Worm (Caenorhabditis elegans): Measurements from ENCODE around the gene T07G12.2.

DNA sequence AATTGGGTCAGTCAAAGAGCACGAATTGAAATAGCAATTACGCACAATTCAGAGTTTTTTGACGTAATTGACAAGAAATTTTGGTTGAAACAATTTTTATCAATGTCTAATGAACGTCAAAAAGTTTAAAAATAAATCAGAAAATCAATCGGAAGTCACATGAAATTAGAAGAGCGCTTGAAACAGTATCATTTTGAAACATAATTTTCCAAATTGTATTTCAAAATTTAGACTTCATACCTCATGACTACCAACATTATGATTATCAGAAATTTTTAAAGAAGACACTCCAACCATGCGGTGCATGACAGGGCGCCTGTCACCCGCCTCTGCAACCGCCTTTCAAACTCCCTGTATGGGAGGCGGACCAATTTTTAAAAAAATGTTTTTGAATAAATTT lies 17.2 kb upstream of the T07G12.2 start:
- TF ChIP-seq skn-1 (tag; optimal IDR thresholded peaks at IDR 0.05): no peak
- TF ChIP-seq nhr-11 (tag; optimal IDR thresholded peaks at IDR 0.05): no peak
- no peak for TF ChIP-seq lin-39 (tag; optimal IDR thresholded peaks at IDR 0.05)
- no peak for TF ChIP-seq elt-1 (tag; optimal IDR thresholded peaks at IDR 0.05)
- no peak for TF ChIP-seq ama-1 (optimal IDR thresholded peaks at IDR 0.05)
- TF ChIP-seq nhr-25 (tag; optimal IDR thresholded peaks at IDR 0.05): no peak
- no peak for TF ChIP-seq fkh-10 (GFP tag; optimal IDR thresholded peaks at IDR 0.05)
- TF ChIP-seq lsy-12 (tag; optimal IDR thresholded peaks at IDR 0.05): no peak
- TF ChIP-seq zag-1 (tag; optimal IDR thresholded peaks at IDR 0.05): no peak
- TF ChIP-seq mdl-1 (tag; optimal IDR thresholded peaks at IDR 0.05): no peak
- no peak for TF ChIP-seq snpc-4 (tag; optimal IDR thresholded peaks at IDR 0.05)
- TF ChIP-seq mml-1 (tag; optimal IDR thresholded peaks at IDR 0.05): no peak
- TF ChIP-seq elt-3 (tag; optimal IDR thresholded peaks at IDR 0.05): no peak
